Fruit fly (Drosophila melanogaster) whole organism, pupa: Measurements from ENCODE around the gene CG9338.
A peak's percentile ranks its signal among the peaks of the same experiment; 100 is the strongest.

ENCODE experiments used
- CG10348 ChIP-seq: fragments of 200-800 bp; sonication (Bioruptor generic); IDR thresholded peaks from 2 replicates; pipeline ENCODE4 v1.3.6; 2022; ENCODE audit warnings: missing biosample characterization, missing genetic modification characterization
- CG12605 ChIP-seq: fragments of 200-800 bp; sonication (Bioruptor generic); IDR thresholded peaks from 2 replicates; pipeline ENCODE4 v1.3.6; 2022; ENCODE audit warnings: missing biosample characterization, missing genetic modification characterization
- CG13204 ChIP-seq: fragments of 200-800 bp; sonication (Bioruptor generic); optimal IDR thresholded peaks from 2 replicates; lab custom pipeline; 2018; ENCODE audit warnings: missing biosample characterization, mild to moderate bottlenecking, missing genetic modification characterization, moderate library complexity
- CG14655 ChIP-seq: fragments of 200-800 bp; sonication (Bioruptor generic); optimal IDR thresholded peaks from 3 replicates; lab custom pipeline; 2017; ENCODE audit warnings: mild to moderate bottlenecking, missing biosample characterization, missing genetic modification reagents, missing genetic modification characterization
- CG15710 ChIP-seq: fragments of 200-800 bp; sonication (Bioruptor generic); optimal IDR thresholded peaks from 2 replicates; lab custom pipeline; 2018; ENCODE audit warnings: missing biosample characterization, mild to moderate bottlenecking, missing genetic modification characterization, moderate library complexity
- CG17806 ChIP-seq: fragments of 200-800 bp; sonication (Bioruptor generic); optimal IDR thresholded peaks from 2 replicates; lab custom pipeline; 2018; ENCODE audit warnings: missing biosample characterization, mild to moderate bottlenecking, missing genetic modification characterization, moderate library complexity
- CG32121 ChIP-seq: fragments of 200-800 bp; sonication (Bioruptor generic); IDR thresholded peaks from 2 replicates; pipeline ENCODE4 v1.3.6; 2022; ENCODE audit warnings: missing biosample characterization, missing genetic modification characterization
- CG34367 ChIP-seq: fragments of 200-800 bp; sonication (Bioruptor generic); optimal IDR thresholded peaks from 2 replicates; lab custom pipeline; 2018; ENCODE audit warnings: missing biosample characterization, mild to moderate bottlenecking, missing genetic modification characterization
- CG4496 ChIP-seq: fragments of 200-800 bp; sonication (Bioruptor generic); IDR thresholded peaks from 3 replicates; pipeline ENCODE4 v1.3.6; 2022; ENCODE audit warnings: missing biosample characterization, missing genetic modification characterization
- CG8159 ChIP-seq: fragments of 200-800 bp; sonication (Bioruptor generic); optimal IDR thresholded peaks from 3 replicates; lab custom pipeline; 2018; ENCODE audit warnings: missing biosample characterization, mild to moderate bottlenecking, missing genetic modification characterization, moderate library complexity
- CG8301 ChIP-seq: fragments of 200-800 bp; sonication (Bioruptor generic); optimal IDR thresholded peaks from 2 replicates; lab custom pipeline; 2018; ENCODE audit warnings: missing biosample characterization, mild to moderate bottlenecking, missing genetic modification characterization
- CG9948 ChIP-seq: fragments of 200-800 bp; sonication (Bioruptor generic); optimal IDR thresholded peaks from 2 replicates; lab custom pipeline; 2018; ENCODE audit warnings: missing biosample characterization, mild to moderate bottlenecking, missing genetic modification characterization, moderate library complexity
- D1 ChIP-seq: fragments of 200-800 bp; sonication (Bioruptor generic); optimal IDR thresholded peaks from 2 replicates; lab custom pipeline; 2018; ENCODE audit warnings: missing biosample characterization, mild to moderate bottlenecking, missing genetic modification characterization, moderate library complexity
- EcR ChIP-seq: fragments of 200-800 bp; sonication (Bioruptor generic); optimal IDR thresholded peaks from 3 replicates; lab custom pipeline; 2019; ENCODE audit warnings: missing biosample characterization, missing genetic modification characterization, mild to moderate bottlenecking, moderate library complexity, missing genetic modification reagents
- Ets98B ChIP-seq: fragments of 200-800 bp; sonication (Bioruptor generic); IDR thresholded peaks from 2 replicates; pipeline ENCODE4 v1.3.6; 2022; ENCODE audit warnings: missing biosample characterization, missing genetic modification characterization
- Pif1A ChIP-seq: fragments of 200-800 bp; sonication (Bioruptor generic); optimal IDR thresholded peaks from 3 replicates; lab custom pipeline; 2016; ENCODE audit warnings: missing biosample characterization, missing genetic modification characterization
- Pif1B ChIP-seq: fragments of 200-800 bp; sonication (Bioruptor generic); optimal IDR thresholded peaks from 3 replicates; lab custom pipeline; 2016; ENCODE audit warnings: missing biosample characterization, missing genetic modification characterization
- Snoo ChIP-seq: fragments of 200-800 bp; sonication (Bioruptor generic); optimal IDR thresholded peaks from 3 replicates; lab custom pipeline; 2017; ENCODE audit warnings: missing biosample characterization, mild to moderate bottlenecking, missing genetic modification characterization, inconsistent platforms
- fd96Ca ChIP-seq: fragments of 200-800 bp; sonication (Bioruptor generic); IDR thresholded peaks from 3 replicates; pipeline ENCODE4 v1.3.6; 2022; ENCODE audit warnings: missing biosample characterization, missing genetic modification characterization
- gl ChIP-seq: fragments of 200-800 bp; sonication (Bioruptor generic); optimal IDR thresholded peaks from 2 replicates; lab custom pipeline; 2018; ENCODE audit warnings: missing biosample characterization, mild to moderate bottlenecking, missing genetic modification characterization
- rn ChIP-seq: fragments of 200-800 bp; sonication (Bioruptor generic); IDR thresholded peaks from 2 replicates; pipeline ENCODE4 v1.3.6; 2022; ENCODE audit warnings: missing biosample characterization, missing genetic modification characterization

Gene CG9338

dm6 chr2L:20874514-20874913, 9.5 kb downstream of the CG9338 start:
- TF ChIP-seq rn (GFP tag; lab: Robert Waterston, UW) = no peak
- TF ChIP-seq CG13204 (GFP tag; lab: Kevin White, UChicago) = no peak
- TF ChIP-seq CG4496 (GFP tag; lab: Robert Waterston, UW) = no peak
- TF ChIP-seq Snoo = no peak
- TF ChIP-seq CG9948 (tag; lab: Kevin White, UChicago) = no peak
- TF ChIP-seq gl = no peak
- TF ChIP-seq CG10348 (GFP tag; lab: Robert Waterston, UW) = no peak

dm6 chr2L:20878052-20878451, 13.0 kb downstream of the CG9338 start:
- TF ChIP-seq CG14655 (GFP tag; lab: Kevin White, UChicago) (peak; percentile 22), D1 (tag; lab: Kevin White, UChicago) (no peak)

dm6 chr2L:20878463-20878862, 13.4 kb downstream of the CG9338 start:
- no peak for TF ChIP-seq CG4496 (GFP tag; lab: Robert Waterston, UW)
- peak; percentile 34 for TF ChIP-seq EcR
- TF ChIP-seq, all 21 proteins: peak for 1

- TF ChIP-seq CG15710 (tag; lab: Kevin White, UChicago) (no peak), rn (GFP tag; lab: Robert Waterston, UW) (no peak), CG10348 (GFP tag; lab: Robert Waterston, UW) (no peak), CG9948 (tag; lab: Kevin White, UChicago) (no peak), CG17806 (tag; lab: Kevin White, UChicago) (no peak), Pif1A (GFP tag; lab: Kevin White, UChicago) (no peak), Pif1B (GFP tag; lab: Kevin White, UChicago) (no peak), CG12605 (GFP tag; lab: Robert Waterston, UW) (no peak), Ets98B (GFP tag; lab: Robert Waterston, UW) (no peak), CG8159 (tag; lab: Kevin White, UChicago) (no peak), gl (no peak), CG34367 (tag; lab: Kevin White, UChicago) (no peak), Snoo (no peak)
Measured at dm6 chr2L:20879567-20880141, 14.6 kb downstream of the CG9338 start.

dm6 chr2L:20880476-20880875, 15.5 kb downstream of the CG9338 start:
- peak; percentile 38 for TF ChIP-seq Snoo
- TF ChIP-seq CG4496 (GFP tag; lab: Robert Waterston, UW) = no peak
- TF ChIP-seq CG8159 (tag; lab: Kevin White, UChicago) = no peak
- no peak for TF ChIP-seq Pif1B (GFP tag; lab: Kevin White, UChicago)

- TF ChIP-seq Ets98B (GFP tag; lab: Robert Waterston, UW) = no peak
- no peak for TF ChIP-seq CG10348 (GFP tag; lab: Robert Waterston, UW)
- TF ChIP-seq Pif1B (GFP tag; lab: Kevin White, UChicago) = peak; percentile 29
- TF ChIP-seq CG17806 (tag; lab: Kevin White, UChicago) = no peak
- TF ChIP-seq EcR = no peak
- peak; percentile 51 for TF ChIP-seq gl
- TF ChIP-seq Pif1A (GFP tag; lab: Kevin White, UChicago) = no peak
- TF ChIP-seq CG32121 = no peak; the same call in 1 of the 2 replicates
- TF ChIP-seq CG8159 (tag; lab: Kevin White, UChicago) = no peak
- TF ChIP-seq rn (GFP tag; lab: Robert Waterston, UW) = no peak
- no peak for TF ChIP-seq Snoo
- TF ChIP-seq CG14655 (GFP tag; lab: Kevin White, UChicago) = peak; percentile 1
- no peak for TF ChIP-seq CG34367 (tag; lab: Kevin White, UChicago)
- TF ChIP-seq fd96Ca (GFP tag; lab: Robert Waterston, UW) = no peak
- TF ChIP-seq CG13204 (GFP tag; lab: Kevin White, UChicago) = no peak
Measured at dm6 chr2L:20881353-20882079, 16.5 kb downstream of the CG9338 start.

dm6 chr2L:20883097-20883496, 18.1 kb downstream of the CG9338 start:
- no peak for TF ChIP-seq CG4496 (GFP tag; lab: Robert Waterston, UW)
- TF ChIP-seq CG8301 (tag; lab: Kevin White, UChicago) = no peak
- TF ChIP-seq Pif1B (GFP tag; lab: Kevin White, UChicago) = no peak
- TF ChIP-seq gl = no peak
- no peak for TF ChIP-seq Pif1A (GFP tag; lab: Kevin White, UChicago)
- TF ChIP-seq Snoo = no peak
- no peak for TF ChIP-seq CG17806 (tag; lab: Kevin White, UChicago)
- no peak for TF ChIP-seq CG8159 (tag; lab: Kevin White, UChicago)
- TF ChIP-seq CG15710 (tag; lab: Kevin White, UChicago) = no peak
- no peak for TF ChIP-seq CG9948 (tag; lab: Kevin White, UChicago)
- no peak for TF ChIP-seq CG32121
- no peak for TF ChIP-seq CG13204 (GFP tag; lab: Kevin White, UChicago)
- TF ChIP-seq CG12605 (GFP tag; lab: Robert Waterston, UW) = no peak
- no peak for TF ChIP-seq fd96Ca (GFP tag; lab: Robert Waterston, UW)
- no peak for TF ChIP-seq Ets98B (GFP tag; lab: Robert Waterston, UW)
- TF ChIP-seq EcR = no peak
- no peak for TF ChIP-seq CG34367 (tag; lab: Kevin White, UChicago)
- TF ChIP-seq CG14655 (GFP tag; lab: Kevin White, UChicago) = no peak
